Worm (Caenorhabditis elegans): ENCODE measurements around the gene dop-3.

The dop-3 gene

ce11 chrX:6522634-6523070 lies 46.9 kb downstream of the dop-3 start (continued):
- peak; percentile 69 for TF ChIP-seq nhr-102 (tag; optimal IDR thresholded peaks at IDR 0.05)
- no peak for TF ChIP-seq Y5F2A.4 (GFP tag; optimal IDR thresholded peaks at IDR 0.05)
- 0 out of 2 replicates have a peak, but pooled peaks have one; percentile 36 for TF ChIP-seq pha-4 (GFP tag; IDR thresholded peaks at IDR 0.05)
- no peak for TF ChIP-seq pha-4 (tag; optimal IDR thresholded peaks at IDR 0.05)
- peak; percentile 78 for TF ChIP-seq dmd-6 (GFP tag; IDR thresholded peaks at IDR 0.05)
- TF ChIP-seq nhr-111 (GFP tag; optimal IDR thresholded peaks at IDR 0.05), result no peak
- TF ChIP-seq nhr-48 (tag; optimal IDR thresholded peaks at IDR 0.05), result peak; percentile 47
- peak; percentile 22 for TF ChIP-seq mep-1 (tag; optimal IDR thresholded peaks at IDR 0.05)
- TF ChIP-seq F10B5.3 (tag; optimal IDR thresholded peaks at IDR 0.05), result no peak
- peak; percentile 54 for TF ChIP-seq gei-8 (GFP tag; optimal IDR thresholded peaks at IDR 0.05)
- TF ChIP-seq php-3 (GFP tag; IDR thresholded peaks at IDR 0.05), result peak; percentile 80
- peak; percentile 72; the same call in 1 of the 2 replicates for TF ChIP-seq saeg-2 (GFP tag; IDR thresholded peaks at IDR 0.05)
- TF ChIP-seq lin-39 (tag; optimal IDR thresholded peaks at IDR 0.05), result no peak
- TF ChIP-seq hlh-30 (tag; optimal IDR thresholded peaks at IDR 0.05; ENCODE audit: insufficient read depth), result peak; percentile 16
- peak in 1 of 2 experiments; percentile 38 for TF ChIP-seq daf-16 (GFP tag; optimal IDR thresholded peaks at IDR 0.05)
- peak; percentile 86 for TF ChIP-seq daf-16 (tag; optimal IDR thresholded peaks at IDR 0.05)
- TF ChIP-seq spr-1 (tag; optimal IDR thresholded peaks at IDR 0.05), result no peak
- TF ChIP-seq unc-62 (GFP tag; optimal IDR thresholded peaks at IDR 0.05 in 1 of 2), result peak; percentile 6 to 57
- no peak for TF ChIP-seq unc-62 (tag; optimal IDR thresholded peaks at IDR 0.05)
- TF ChIP-seq aha-1 (tag), result peak; percentile 92
- TF ChIP-seq dmd-8 (GFP tag; IDR thresholded peaks at IDR 0.05), result no peak

- TF ChIP-seq ceh-82 (tag; optimal IDR thresholded peaks at IDR 0.05) (no peak), pqm-1 (tag; optimal IDR thresholded peaks at IDR 0.05) (peak; percentile 13), lin-13 (GFP tag; optimal IDR thresholded peaks at IDR 0.05) (no peak), ceh-20 (GFP tag; IDR thresholded peaks at IDR 0.05) (peak; percentile 59; the same call in 1 of the 2 replicates), lsy-2 (tag; optimal IDR thresholded peaks at IDR 0.05) (no peak), dmd-6 (GFP tag; IDR thresholded peaks at IDR 0.05) (peak; percentile 61), unc-62 (GFP tag; optimal IDR thresholded peaks at IDR 0.05 in 1 of 2) (peak in 1 of 2 experiments; percentile 63), unc-62 (tag; optimal IDR thresholded peaks at IDR 0.05) (no peak), nhr-77 (tag; optimal IDR thresholded peaks at IDR 0.05) (peak; percentile 33), lin-1 (GFP tag; IDR thresholded peaks at IDR 0.05) (0 out of 2 replicates have a peak, but pooled peaks have one; percentile 25), php-3 (GFP tag; IDR thresholded peaks at IDR 0.05) (peak; percentile 78), spr-3 (GFP tag; optimal IDR thresholded peaks at IDR 0.05) (no peak), saeg-2 (GFP tag; IDR thresholded peaks at IDR 0.05) (0 out of 2 replicates have a peak, but pooled peaks have one; percentile 33), aha-1 (tag) (no peak), dve-1 (tag; optimal IDR thresholded peaks at IDR 0.05; ENCODE audit: insufficient read depth) (peak; percentile 49), hlh-30 (tag; optimal IDR thresholded peaks at IDR 0.05; ENCODE audit: insufficient read depth) (peak; percentile 25), daf-16 (GFP tag; optimal IDR thresholded peaks at IDR 0.05) (no peak), daf-16 (tag; optimal IDR thresholded peaks at IDR 0.05) (peak; percentile 34), hlh-11 (tag; optimal IDR thresholded peaks at IDR 0.05) (peak; percentile 42)
Measured at ce11 chrX:6520644-6521043, 48.9 kb downstream of the dop-3 start.

- peak in 1 of 2 experiments; percentile 27 for TF ChIP-seq unc-62 (GFP tag; optimal IDR thresholded peaks at IDR 0.05 in 1 of 2)
- no peak for TF ChIP-seq unc-62 (tag; optimal IDR thresholded peaks at IDR 0.05)
- TF ChIP-seq mdl-1 (tag; optimal IDR thresholded peaks at IDR 0.05), result no peak
- no peak for TF ChIP-seq lin-13 (GFP tag; optimal IDR thresholded peaks at IDR 0.05)
- TF ChIP-seq gei-8 (GFP tag; optimal IDR thresholded peaks at IDR 0.05), result no peak
- no peak for TF ChIP-seq nhr-77 (tag; optimal IDR thresholded peaks at IDR 0.05)
- no peak for TF ChIP-seq hlh-30 (tag; optimal IDR thresholded peaks at IDR 0.05; ENCODE audit: insufficient read depth)
- no peak for TF ChIP-seq Y5F2A.4 (GFP tag; optimal IDR thresholded peaks at IDR 0.05)
- TF ChIP-seq arid-1 (GFP tag; conservative IDR thresholded peaks at IDR 0.05), result no peak
Measured at ce11 chrX:6519946-6520345, 49.6 kb downstream of the dop-3 start.

- no peak for TF ChIP-seq nhr-41 (GFP tag; IDR thresholded peaks at IDR 0.05)
- no peak for TF ChIP-seq cey-2 (tag; optimal IDR thresholded peaks at IDR 0.05; ENCODE audit: borderline replicate concordance, insufficient read depth)
- no peak for TF ChIP-seq zag-1 (tag; optimal IDR thresholded peaks at IDR 0.05)
- TF ChIP-seq nhr-77 (tag; optimal IDR thresholded peaks at IDR 0.05), result peak; percentile 67
- TF ChIP-seq zip-11 (GFP tag; IDR thresholded peaks at IDR 0.05), result no peak
- TF ChIP-seq ceh-82 (tag; optimal IDR thresholded peaks at IDR 0.05), result no peak
- no peak for TF ChIP-seq mes-2 (tag; optimal IDR thresholded peaks at IDR 0.05; ENCODE audit: poor library complexity, severe bottlenecking)
- no peak for TF ChIP-seq nhr-11 (tag; optimal IDR thresholded peaks at IDR 0.05)
- TF ChIP-seq daf-16 (GFP tag; optimal IDR thresholded peaks at IDR 0.05), result no peak
- TF ChIP-seq daf-16 (tag; optimal IDR thresholded peaks at IDR 0.05), result peak; percentile 81
- TF ChIP-seq zip-2 (tag; optimal IDR thresholded peaks at IDR 0.05), result no peak
- no peak for TF ChIP-seq ztf-11 (tag; optimal IDR thresholded peaks at IDR 0.05)
- TF ChIP-seq ceh-32 (tag; optimal IDR thresholded peaks at IDR 0.05; ENCODE audit: poor library complexity), result no peak
- TF ChIP-seq ctbp-1 (GFP tag; IDR thresholded peaks at IDR 0.05), result no peak
- no peak for TF ChIP-seq lir-3 (tag; optimal IDR thresholded peaks at IDR 0.05)
- TF ChIP-seq tra-1 (GFP tag; IDR thresholded peaks at IDR 0.05), result no peak
Measured at ce11 chrX:6519473-6519872, 50.1 kb downstream of the dop-3 start.

Data from whole organism, L4 larva.